Fruit fly (Drosophila melanogaster) whole organism, adult: ENCODE data around the gene CG4218.

Experiments
- CG11617 ChIP-seq: fragments of 200-800 bp; sonication (Bioruptor generic); optimal IDR thresholded peaks from 2 replicates; lab custom pipeline; 2017; ENCODE audit warnings: mild to moderate bottlenecking, missing biosample characterization, missing genetic modification reagents, missing genetic modification characterization
- CG12768 ChIP-seq: fragments of 200-800 bp; sonication (Bioruptor generic); optimal IDR thresholded peaks from 2 replicates; lab custom pipeline; 2017; ENCODE audit warnings: missing biosample characterization, missing genetic modification characterization, mild to moderate bottlenecking, moderate library complexity, missing genetic modification reagents
- CG33017 ChIP-seq: fragments of 200-800 bp; sonication (Bioruptor generic); optimal IDR thresholded peaks from 2 replicates; lab custom pipeline; 2018; ENCODE audit warnings: missing biosample characterization, mild to moderate bottlenecking, missing genetic modification characterization, moderate library complexity
- CG7045 ChIP-seq: fragments of 200-800 bp; sonication (Bioruptor generic); optimal IDR thresholded peaks from 2 replicates; lab custom pipeline; 2017; ENCODE audit warnings: missing biosample characterization, mild to moderate bottlenecking, missing genetic modification characterization
- CG7101 ChIP-seq: fragments of 200-800 bp; sonication (Bioruptor generic); optimal IDR thresholded peaks from 2 replicates; lab custom pipeline; 2018; ENCODE audit warnings: missing biosample characterization, mild to moderate bottlenecking, missing genetic modification characterization, moderate library complexity
- Clk ChIP-seq: fragments of 200-800 bp; sonication (Bioruptor generic); optimal IDR thresholded peaks from 2 replicates; lab custom pipeline; 2017; ENCODE audit warnings: missing biosample characterization, missing genetic modification characterization
- Crg-1 ChIP-seq: fragments of 200-800 bp; sonication (Bioruptor generic); optimal IDR thresholded peaks from 2 replicates; lab custom pipeline; 2016; ENCODE audit warnings: missing biosample characterization, missing genetic modification characterization
- Hr96 ChIP-seq: fragments of 200-800 bp; sonication (Bioruptor generic); optimal IDR thresholded peaks from 2 replicates; lab custom pipeline; 2016; ENCODE audit warnings: missing biosample characterization, missing genetic modification characterization
- cic ChIP-seq: fragments of 200-800 bp; sonication (Bioruptor generic); optimal IDR thresholded peaks from 2 replicates; lab custom pipeline; 2017; ENCODE audit warnings: missing biosample characterization, mild to moderate bottlenecking, missing genetic modification characterization, moderate library complexity
- kay ChIP-seq: fragments of 200-800 bp; sonication (Bioruptor generic); peaks from one replicate; lab custom pipeline; 2016; ENCODE audit warnings: missing biosample characterization, missing genetic modification characterization, borderline replicate concordance
- ovo ChIP-seq: fragments of 200-800 bp; sonication (Bioruptor generic); optimal IDR thresholded peaks from 2 replicates; lab custom pipeline; 2016; ENCODE audit warnings: missing biosample characterization, missing genetic modification characterization
- toe ChIP-seq: fragments of 200-800 bp; sonication (Bioruptor generic); optimal IDR thresholded peaks from 2 replicates; lab custom pipeline; 2016; ENCODE audit warnings: missing biosample characterization, missing genetic modification characterization

dm6 chr2L:14540539-14541106 is 8.3 kb downstream of the CG4218 start:
- TF ChIP-seq CG7045 (no peak), CG33017 (tag; lab: Kevin White, UChicago) (no peak), toe (no peak), Hr96 (GFP tag; lab: Kevin White, UChicago) (no peak), CG11617 (GFP tag; lab: Kevin White, UChicago) (no peak), kay (GFP tag; lab: Kevin White, UChicago) (no peak), Clk (GFP tag; lab: Kevin White, UChicago) (no peak), ovo (GFP tag; lab: Kevin White, UChicago) (no peak), cic (GFP tag; lab: Kevin White, UChicago) (no peak), Crg-1 (GFP tag; lab: Kevin White, UChicago) (no peak), CG7101 (tag; lab: Kevin White, UChicago) (no peak), CG12768 (GFP tag; lab: Kevin White, UChicago) (no peak)
